Fruit fly (Drosophila melanogaster) whole organism, embryonic: Measurements from ENCODE around the gene CG7381.

ENCODE experiments used
- Atf-2 ChIP-seq: fragments of 200-800 bp; sonication (Bioruptor generic); optimal IDR thresholded peaks from 2 replicates; lab custom pipeline; 2016; ENCODE audit warnings: missing biosample characterization, missing genetic modification characterization
- Bgb ChIP-seq: fragments of 200-800 bp; sonication (Bioruptor generic); IDR thresholded peaks from 2 replicates; pipeline ENCODE4 v1.3.6; 2022; ENCODE audit warnings: missing biosample characterization, missing genetic modification characterization; ENCODE audit not compliant: partially characterized antibody
- CG11456 ChIP-seq: fragments of 200-800 bp; sonication (Bioruptor generic); IDR thresholded peaks from 3 replicates; pipeline ENCODE4 v1.3.6; 2022; ENCODE audit warnings: missing biosample characterization, missing genetic modification characterization
- CG12391 ChIP-seq: fragments of 200-800 bp; sonication (Bioruptor generic); optimal IDR thresholded peaks from 3 replicates; lab custom pipeline; 2018; ENCODE audit warnings: missing biosample characterization, mild to moderate bottlenecking, missing genetic modification characterization, moderate library complexity
- CG13287 ChIP-seq: fragments of 200-800 bp; sonication (Bioruptor generic); IDR thresholded peaks from 2 replicates; pipeline ENCODE4 v1.3.6; 2022; ENCODE audit warnings: missing biosample characterization, missing genetic modification characterization; ENCODE audit not compliant: partially characterized antibody
- CG14710 ChIP-seq: fragments of 200-800 bp; sonication (Bioruptor generic); optimal IDR thresholded peaks from 3 replicates; lab custom pipeline; 2019; ENCODE audit warnings: missing biosample characterization, mild to moderate bottlenecking, missing genetic modification characterization, moderate library complexity
- CG15514 ChIP-seq: fragments of 200-800 bp; sonication (Bioruptor generic); optimal IDR thresholded peaks from 3 replicates; lab custom pipeline; 2017; ENCODE audit warnings: missing biosample characterization, missing genetic modification characterization, mild to moderate bottlenecking, moderate library complexity, missing genetic modification reagents
- CG1602 ChIP-seq: fragments of 200-800 bp; sonication (Bioruptor generic); optimal IDR thresholded peaks from 3 replicates; lab custom pipeline; 2016; ENCODE audit warnings: missing biosample characterization, missing genetic modification characterization
- CG17186 ChIP-seq: fragments of 200-800 bp; sonication (Bioruptor generic); optimal IDR thresholded peaks from 3 replicates; lab custom pipeline; 2017; ENCODE audit warnings: missing biosample characterization, missing genetic modification reagents, missing genetic modification characterization
- CG17912 ChIP-seq: fragments of 200-800 bp; sonication (Bioruptor generic); optimal IDR thresholded peaks from 2 replicates; lab custom pipeline; 2018; ENCODE audit warnings: missing biosample characterization, mild to moderate bottlenecking, missing genetic modification characterization
- CG2116 ChIP-seq: fragments of 200-800 bp; sonication (Bioruptor generic); optimal IDR thresholded peaks from 3 replicates; lab custom pipeline; 2018; ENCODE audit warnings: missing biosample characterization, mild to moderate bottlenecking, missing genetic modification characterization
- CG2129 ChIP-seq: fragments of 200-800 bp; sonication (Bioruptor generic); IDR thresholded peaks from 2 replicates; pipeline ENCODE4 v1.3.6; 2022; ENCODE audit warnings: missing biosample characterization, missing genetic modification characterization; ENCODE audit not compliant: partially characterized antibody
- CG30431 ChIP-seq: fragments of 200-800 bp; sonication (Bioruptor generic); optimal IDR thresholded peaks from 2 replicates; lab custom pipeline; 2017; ENCODE audit warnings: missing biosample characterization, missing genetic modification characterization
- CG4617 ChIP-seq: fragments of 200-800 bp; sonication (Bioruptor generic); optimal IDR thresholded peaks from 3 replicates; lab custom pipeline; 2016; ENCODE audit warnings: missing biosample characterization, missing genetic modification characterization, borderline replicate concordance
- CG6791 ChIP-seq: fragments of 200-800 bp; sonication (Bioruptor generic); IDR thresholded peaks from 3 replicates; pipeline ENCODE4 v1.3.6; 2022; ENCODE audit warnings: missing biosample characterization, missing genetic modification characterization; ENCODE audit not compliant: partially characterized antibody
- CG7963 ChIP-seq: fragments of 200-800 bp; sonication (Bioruptor generic); IDR thresholded peaks from 3 replicates; pipeline ENCODE4 v1.3.6; 2022; ENCODE audit warnings: missing biosample characterization, missing genetic modification characterization; ENCODE audit not compliant: partially characterized antibody
- CG8388 ChIP-seq: fragments of 200-800 bp; sonication (Bioruptor generic); optimal IDR thresholded peaks from 2 replicates; lab custom pipeline; 2019; ENCODE audit warnings: missing biosample characterization, mild to moderate bottlenecking, missing genetic modification characterization, moderate library complexity
- CG9932 ChIP-seq: fragments of 200-800 bp; sonication (Bioruptor generic); IDR thresholded peaks from 2 replicates; pipeline ENCODE4 v1.3.6; 2022; ENCODE audit warnings: missing biosample characterization, missing genetic modification characterization
- CTCF ChIP-seq: fragments of 200-800 bp; sonication (Bioruptor generic); optimal IDR thresholded peaks from 2 replicates; lab custom pipeline; 2017; ENCODE audit warnings: missing biosample characterization, mild to moderate bottlenecking, missing genetic modification characterization, moderate library complexity
- CoRest ChIP-seq: fragments of 200-800 bp; sonication (Bioruptor generic); optimal IDR thresholded peaks from 3 replicates; lab custom pipeline; 2018; ENCODE audit warnings: missing biosample characterization, mild to moderate bottlenecking, missing genetic modification characterization, moderate library complexity
- Dip2 ChIP-seq: fragments of 200-800 bp; sonication (Bioruptor generic); IDR thresholded peaks from 2 replicates; pipeline ENCODE4 v1.3.6; 2022; ENCODE audit warnings: missing biosample characterization, missing genetic modification characterization
- Dll ChIP-seq: fragments of 200-800 bp; sonication (Bioruptor generic); IDR thresholded peaks from 4 replicates; pipeline ENCODE4 v1.3.6; 2022; ENCODE audit warnings: missing biosample characterization, missing genetic modification characterization; ENCODE audit not compliant: partially characterized antibody
- Doc3 ChIP-seq: fragments of 200-800 bp; sonication (Bioruptor generic); IDR thresholded peaks from 3 replicates; pipeline ENCODE4 v1.3.6; 2022; ENCODE audit warnings: missing biosample characterization, missing genetic modification characterization; ENCODE audit not compliant: partially characterized antibody
- Dref ChIP-seq: fragments of 200-800 bp; sonication (Bioruptor generic); IDR thresholded peaks from 2 replicates; pipeline ENCODE4 v1.3.6; 2022; ENCODE audit warnings: missing biosample characterization, missing genetic modification characterization
- Eip74EF ChIP-seq, 2 experiments: fragments of 200-800 bp in 1 of 2; fragments of >200 bp in 1 of 2; sonication (Bioruptor generic) in 1 of 2; optimal IDR thresholded peaks; 2 replicates each; lab custom pipeline; 2017 to 2019; ENCODE audit warnings: missing biosample characterization in 2 of 2, missing genetic modification characterization in 2 of 2, mild to moderate bottlenecking in 1 of 2, moderate library complexity in 1 of 2
- MESR4 ChIP-seq: fragments of 200-800 bp; sonication (Bioruptor generic); optimal IDR thresholded peaks from 2 replicates; lab custom pipeline; 2018; ENCODE audit warnings: missing biosample characterization, mild to moderate bottlenecking, missing genetic modification characterization, moderate library complexity
- Opbp ChIP-seq: fragments of 200-800 bp; sonication (Bioruptor generic); IDR thresholded peaks from 3 replicates; pipeline ENCODE4 v1.3.6; 2022; ENCODE audit warnings: missing biosample characterization, missing genetic modification characterization; ENCODE audit not compliant: partially characterized antibody
- Sin3A ChIP-seq: fragments of >200 bp; optimal IDR thresholded peaks from 2 replicates; lab custom pipeline; 2018
- Xrp1 ChIP-seq: fragments of 200-800 bp; sonication (Bioruptor generic); IDR thresholded peaks from 2 replicates; pipeline ENCODE4 v1.3.6; 2022; ENCODE audit warnings: missing biosample characterization, missing genetic modification characterization
- ase ChIP-seq: fragments of 200-800 bp; sonication (Bioruptor generic); IDR thresholded peaks from 3 replicates; pipeline ENCODE4 v1.3.6; 2022; ENCODE audit warnings: missing biosample characterization, missing genetic modification characterization
- ato ChIP-seq: fragments of 200-800 bp; sonication (Bioruptor generic); IDR thresholded peaks from 2 replicates; pipeline ENCODE4 v1.3.6; 2022; ENCODE audit warnings: missing biosample characterization, missing genetic modification characterization; ENCODE audit not compliant: partially characterized antibody
- az2 ChIP-seq: fragments of 200-800 bp; sonication (Bioruptor generic); optimal IDR thresholded peaks from 3 replicates; lab custom pipeline; 2016; ENCODE audit warnings: missing biosample characterization, missing genetic modification characterization
- btn ChIP-seq: fragments of 200-800 bp; sonication (Bioruptor generic); optimal IDR thresholded peaks from 2 replicates; lab custom pipeline; 2016; ENCODE audit warnings: missing biosample characterization, missing genetic modification characterization
- eyg ChIP-seq: fragments of 200-800 bp; sonication (Bioruptor generic); optimal IDR thresholded peaks from 3 replicates; lab custom pipeline; 2016; ENCODE audit warnings: missing biosample characterization, missing genetic modification characterization
- gcm ChIP-seq: fragments of 200-800 bp; sonication (Bioruptor generic); optimal IDR thresholded peaks from 2 replicates; lab custom pipeline; 2019; ENCODE audit warnings: missing biosample characterization, mild to moderate bottlenecking, missing genetic modification characterization, moderate library complexity
- gt ChIP-seq: fragments of 200-800 bp; sonication (Bioruptor generic); IDR thresholded peaks from 2 replicates; pipeline ENCODE4 v1.3.6; 2022; ENCODE audit warnings: missing biosample characterization, missing genetic modification characterization
- klu ChIP-seq: fragments of 200-800 bp; sonication (Bioruptor generic); IDR thresholded peaks from 2 replicates; pipeline ENCODE4 v1.3.6; 2022; ENCODE audit warnings: missing biosample characterization, missing genetic modification characterization
- knrl ChIP-seq: fragments of 200-800 bp; sonication (Bioruptor generic); IDR thresholded peaks from 3 replicates; pipeline ENCODE4 v1.3.6; 2022; ENCODE audit warnings: missing biosample characterization, missing genetic modification characterization; ENCODE audit not compliant: partially characterized antibody
- lab ChIP-seq: fragments of 200-800 bp; sonication (Bioruptor generic); optimal IDR thresholded peaks from 3 replicates; lab custom pipeline; 2017; ENCODE audit warnings: missing biosample characterization, missing genetic modification characterization, mild to moderate bottlenecking, moderate library complexity, missing genetic modification reagents
- phol ChIP-seq: fragments of 200-800 bp; sonication (Bioruptor generic); optimal IDR thresholded peaks from 3 replicates; lab custom pipeline; 2018; ENCODE audit warnings: missing biosample characterization, mild to moderate bottlenecking, missing genetic modification characterization, moderate library complexity
- sens ChIP-seq: fragments of 200-800 bp; sonication (Bioruptor generic); peaks from one replicate; lab custom pipeline; 2016; ENCODE audit warnings: missing biosample characterization, missing genetic modification characterization
- seq ChIP-seq: fragments of 200-800 bp; sonication (Bioruptor generic); IDR thresholded peaks from 2 replicates; pipeline ENCODE4 v1.3.6; 2022; ENCODE audit warnings: missing biosample characterization, missing genetic modification characterization
- sob ChIP-seq: fragments of 200-800 bp; sonication (Bioruptor generic); IDR thresholded peaks from 2 replicates; pipeline ENCODE4 v1.3.6; 2022; ENCODE audit warnings: missing biosample characterization, missing genetic modification characterization
- sr ChIP-seq: fragments of 200-800 bp; sonication (Bioruptor generic); IDR thresholded peaks from 3 replicates; pipeline ENCODE4 v1.3.6; 2022; ENCODE audit warnings: missing biosample characterization, missing genetic modification characterization
- trem ChIP-seq: fragments of 200-800 bp; optimal IDR thresholded peaks from 3 replicates; lab custom pipeline; 2019; ENCODE audit warnings: missing biosample characterization, mild to moderate bottlenecking, missing genetic modification characterization, moderate library complexity
- tx ChIP-seq: fragments of 200-800 bp; sonication (Bioruptor generic); optimal IDR thresholded peaks from 2 replicates; lab custom pipeline; 2016; ENCODE audit warnings: missing biosample characterization, missing genetic modification characterization
- unc-4 ChIP-seq: fragments of 200-800 bp; sonication (Bioruptor generic); IDR thresholded peaks from 2 replicates; pipeline ENCODE4 v1.3.6; 2022; ENCODE audit warnings: missing biosample characterization, missing genetic modification characterization; ENCODE audit not compliant: partially characterized antibody
- usp ChIP-seq: fragments of >200 bp; optimal IDR thresholded peaks from 2 replicates; lab custom pipeline; 2017; ENCODE audit warnings: missing biosample characterization, missing genetic modification characterization

CG7381 gene

dm6 chr3R:12997550-12998233, 20.4 kb upstream of the CG7381 start, which contains the start of the genes CG17327, CG44194 and CG7518 (continued):
- no peak for TF ChIP-seq lab (GFP tag; lab: Kevin White, UChicago)
- TF ChIP-seq Sin3A (lab: Kevin White, UChicago): peak; percentile 51
- no peak for TF ChIP-seq seq (GFP tag; lab: Robert Waterston, UW)
- no peak for TF ChIP-seq gt
- TF ChIP-seq CG17912 (GFP tag; lab: Kevin White, UChicago): no peak
- TF ChIP-seq az2 (GFP tag; lab: Kevin White, UChicago): peak; percentile 30
- no peak for TF ChIP-seq eyg
- TF ChIP-seq CG6791 (GFP tag; lab: Robert Waterston, UW): peak; percentile 42; the same call in 1 of the 3 replicates
- no peak for TF ChIP-seq CG30431 (GFP tag; lab: Kevin White, UChicago)
- peak; percentile 46 for TF ChIP-seq Bgb (GFP tag; lab: Robert Waterston, UW)
- peak; percentile 74 for TF ChIP-seq CG2116
- TF ChIP-seq btn (GFP tag; lab: Kevin White, UChicago): no peak
- no peak for TF ChIP-seq Xrp1 (GFP tag; lab: Robert Waterston, UW)
- TF ChIP-seq Dll (GFP tag; lab: Robert Waterston, UW): peak; percentile 38; the same call in 1 of the 4 replicates
- peak; percentile 40; the same call in 1 of the 2 replicates for TF ChIP-seq CG9932 (GFP tag; lab: Robert Waterston, UW)
- TF ChIP-seq sob (GFP tag; lab: Robert Waterston, UW): no peak; the same call in 1 of the 2 replicates
- TF ChIP-seq trem (tag; lab: Kevin White, UChicago): peak; percentile 38
- TF ChIP-seq Eip74EF (GFP tag; optimal IDR thresholded peaks at IDR 0.05; lab: Kevin White, UChicago): no peak
- peak; percentile 47; the same call in 1 of the 3 replicates for TF ChIP-seq Opbp (GFP tag; lab: Robert Waterston, UW)
- TF ChIP-seq CG4617 (GFP tag; lab: Kevin White, UChicago): peak; percentile 58
- no peak for TF ChIP-seq CoRest (tag; lab: Kevin White, UChicago)
- no peak for TF ChIP-seq sr (GFP tag; lab: Robert Waterston, UW)
- peak; percentile 16 for TF ChIP-seq tx (GFP tag; lab: Kevin White, UChicago)
- TF ChIP-seq Dref (GFP tag; lab: Robert Waterston, UW): peak; percentile 43
- peak; percentile 56 for TF ChIP-seq phol (tag; lab: Kevin White, UChicago)
- peak; percentile 66 for TF ChIP-seq CG12391 (tag; lab: Kevin White, UChicago)
- no peak for TF ChIP-seq gcm (GFP tag; lab: Kevin White, UChicago)
- TF ChIP-seq CG17186 (GFP tag; lab: Kevin White, UChicago): peak; percentile 88
- TF ChIP-seq Atf-2: no peak
- TF ChIP-seq CG15514 (GFP tag; lab: Kevin White, UChicago): peak; percentile 42
- peak; percentile 25; the same call in 2 of the 3 replicates for TF ChIP-seq CG11456 (GFP tag; lab: Robert Waterston, UW)
- TF ChIP-seq usp (GFP tag; lab: Kevin White, UChicago): no peak
- no peak for TF ChIP-seq CG2129 (GFP tag; lab: Robert Waterston, UW)
- TF ChIP-seq MESR4 (GFP tag; lab: Kevin White, UChicago): peak; percentile 77
- TF ChIP-seq Dip2 (GFP tag; lab: Robert Waterston, UW): no peak
- peak; percentile 42 for TF ChIP-seq CTCF
- 0 out of 3 replicates have a peak, but pooled peaks have one; percentile 48 for TF ChIP-seq CG7963 (GFP tag; lab: Robert Waterston, UW)

- TF ChIP-seq ato (GFP tag; lab: Robert Waterston, UW) (peak; percentile 61; the same call in 1 of the 2 replicates), CG13287 (peak; percentile 92), CG17186 (GFP tag; lab: Kevin White, UChicago) (peak; percentile 50), knrl (GFP tag; lab: Robert Waterston, UW) (peak; percentile 60; the same call in 2 of the 3 replicates), Sin3A (lab: Kevin White, UChicago) (peak; percentile 2), CG8388 (GFP tag; lab: Kevin White, UChicago) (peak; percentile 90), ase (GFP tag; lab: Robert Waterston, UW) (0 out of 3 replicates have a peak, but pooled peaks have one; percentile 19), sr (GFP tag; lab: Robert Waterston, UW) (no peak), klu (GFP tag; lab: Robert Waterston, UW) (no peak), CG1602 (GFP tag; lab: Kevin White, UChicago) (no peak), CG14710 (tag; lab: Kevin White, UChicago) (peak; percentile 26), sens (GFP tag; lab: Kevin White, UChicago) (peak; percentile 76), unc-4 (peak; percentile 86), Doc3 (GFP tag; lab: Robert Waterston, UW) (peak; percentile 90)
These were observed 18.3 kb upstream of the CG7381 start, which contains the start of gene CG7488 for dm6 chr3R:12995522-12995921. TSS of gene CG7488 (plus strand) at chr3R:12995620.
